Worm (Caenorhabditis elegans) whole organism, midembryonic: ENCODE results near the gene mrps-34.

Experiments
- T22C8.4 ChIP-seq: fragments of 200-800 bp; sonication (Bioruptor generic); IDR thresholded peaks from 2 replicates; pipeline ENCODE4 v1.3.6; 2022; ENCODE audit warnings: missing genetic modification characterization, missing compliant biosample characterization
- cog-1 ChIP-seq: sonication (generic microtip); optimal IDR thresholded peaks from 2 replicates; lab custom pipeline; 2016; ENCODE audit warnings: missing genetic modification characterization, missing compliant biosample characterization
- flt-1 ChIP-seq: fragments of 200-800 bp; sonication (Bioruptor generic); IDR thresholded peaks from 2 replicates; pipeline ENCODE4 v1.3.6; 2022; ENCODE audit warnings: missing genetic modification characterization, missing compliant biosample characterization
- klf-2 ChIP-seq: fragments of 200-800 bp; sonication (Bioruptor generic); conservative IDR thresholded peaks from 2 replicates; pipeline ENCODE4 v1.3.6; 2022; ENCODE audit warnings: missing genetic modification reagents, missing genetic modification characterization, missing compliant biosample characterization
- med-1 ChIP-seq: sonication (generic microtip); optimal IDR thresholded peaks from 2 replicates; lab custom pipeline; 2017; ENCODE audit warnings: missing genetic modification characterization, mild to moderate bottlenecking, missing compliant biosample characterization, antibody characterized with exemption, missing genetic modification reagents; ENCODE audit not compliant: insufficient read depth
- ref-1 ChIP-seq: fragments of 200-800 bp; sonication (Bioruptor generic); conservative IDR thresholded peaks from 2 replicates; pipeline ENCODE4 v1.3.6; 2022; ENCODE audit warnings: missing genetic modification reagents, missing genetic modification characterization, missing compliant biosample characterization
- tab-1 ChIP-seq: fragments of 200-800 bp; sonication (Bioruptor generic); IDR thresholded peaks from 2 replicates; pipeline ENCODE4 v1.3.6; 2022; ENCODE audit warnings: missing genetic modification characterization, missing compliant biosample characterization
- ztf-23 ChIP-seq: fragments of 200-800 bp; sonication (Bioruptor generic); IDR thresholded peaks from 2 replicates; pipeline ENCODE4 v1.3.6; 2022; ENCODE audit warnings: missing genetic modification reagents, missing genetic modification characterization, missing compliant biosample characterization
- ztf-29 ChIP-seq: fragments of 200-800 bp; sonication (Bioruptor generic); IDR thresholded peaks from 2 replicates; pipeline ENCODE4 v1.3.6; 2022; ENCODE audit warnings: missing genetic modification reagents, missing genetic modification characterization, missing compliant biosample characterization

ce11 chrIII:4495250-4495649 is 47.0 kb downstream of the mrps-34 start:
- TF ChIP-seq cog-1 (tag; lab: Kevin White, UChicago) (no peak), flt-1 (GFP tag; lab: Robert Waterston, UW) (no peak), med-1 (GFP tag; lab: Kevin White, UChicago) (no peak), tab-1 (GFP tag; lab: Robert Waterston, UW) (no peak), ref-1 (GFP tag; lab: Robert Waterston, UW) (no peak), klf-2 (GFP tag; lab: Robert Waterston, UW) (no peak), ztf-29 (GFP tag; lab: Robert Waterston, UW) (no peak), T22C8.4 (GFP tag; lab: Robert Waterston, UW) (no peak), ztf-23 (GFP tag; lab: Robert Waterston, UW) (no peak)
